Worm (Caenorhabditis elegans): ENCODE data around the gene C04A11.1.

The C04A11.1 gene

ce11 chrX:13653573-13653972, 6.7 kb upstream of the C04A11.1 start (continued):
- TF ChIP-seq nhr-102 (tag; optimal IDR thresholded peaks at IDR 0.05) (no peak), nhr-77 (tag; optimal IDR thresholded peaks at IDR 0.05) (no peak), ceh-44 (GFP tag; IDR thresholded peaks at IDR 0.05) (no peak), hmg-1.1 (GFP tag; IDR thresholded peaks at IDR 0.05) (peak; percentile 60), unc-39 (tag; optimal IDR thresholded peaks at IDR 0.05) (no peak), ama-1 (optimal IDR thresholded peaks at IDR 0.05) (no peak), lsy-2 (tag; optimal IDR thresholded peaks at IDR 0.05) (no peak), nhr-25 (tag; optimal IDR thresholded peaks at IDR 0.05; ENCODE audit: borderline replicate concordance, insufficient read depth) (no peak), spr-1 (tag; optimal IDR thresholded peaks at IDR 0.05) (peak; percentile 39), ceh-28 (tag; optimal IDR thresholded peaks at IDR 0.05) (no peak), gei-8 (GFP tag; optimal IDR thresholded peaks at IDR 0.05) (peak; percentile 3), daf-19 (GFP tag; conservative IDR thresholded peaks at IDR 0.05) (peak; percentile 60; the same call in 1 of the 2 replicates), lin-15B (tag; optimal IDR thresholded peaks at IDR 0.05) (no peak), nhr-48 (tag; optimal IDR thresholded peaks at IDR 0.05) (peak; percentile 45), ceh-20 (GFP tag; IDR thresholded peaks at IDR 0.05) (peak; percentile 48; the same call in 1 of the 2 replicates), dve-1 (tag; optimal IDR thresholded peaks at IDR 0.05; ENCODE audit: insufficient read depth) (peak; percentile 1), T26A8.4 (GFP tag; IDR thresholded peaks at IDR 0.05) (no peak; the same call in none of the 2 replicates), ces-1 (GFP tag; optimal IDR thresholded peaks at IDR 0.05) (no peak), ztf-7 (tag; optimal IDR thresholded peaks at IDR 0.05) (no peak), madf-9 (GFP tag; conservative IDR thresholded peaks at IDR 0.05) (peak; percentile 63; the same call in 1 of the 2 replicates), snpc-4 (tag; optimal IDR thresholded peaks at IDR 0.05) (no peak), Y48G9A.11 (GFP tag; IDR thresholded peaks at IDR 0.05) (no peak), nhr-41 (GFP tag; IDR thresholded peaks at IDR 0.05) (0 out of 2 replicates have a peak, but pooled peaks have one; percentile 12), zfp-2 (tag; optimal IDR thresholded peaks at IDR 0.05) (peak; percentile 8), saeg-2 (GFP tag; IDR thresholded peaks at IDR 0.05) (no peak), lin-38 (GFP tag; IDR thresholded peaks at IDR 0.05) (no peak; the same call in 1 of the 2 replicates), nhr-11 (tag; optimal IDR thresholded peaks at IDR 0.05) (no peak), dmd-6 (GFP tag; IDR thresholded peaks at IDR 0.05) (no peak), mdt-29 (GFP tag; IDR thresholded peaks at IDR 0.05) (peak; percentile 67; the same call in 1 of the 2 replicates), lin-39 (tag; optimal IDR thresholded peaks at IDR 0.05) (no peak), lin-1 (GFP tag; IDR thresholded peaks at IDR 0.05) (no peak), D1046.2 (GFP tag; IDR thresholded peaks at IDR 0.05) (no peak), nhr-76 (tag; optimal IDR thresholded peaks at IDR 0.05) (no peak), F26F4.8 (GFP tag; conservative IDR thresholded peaks at IDR 0.05) (peak; percentile 85), F49E8.2 (tag; optimal IDR thresholded peaks at IDR 0.05; ENCODE audit: borderline replicate concordance) (no peak), zfp-3 (GFP tag; conservative IDR thresholded peaks at IDR 0.05) (no peak), php-3 (GFP tag; IDR thresholded peaks at IDR 0.05) (peak; percentile 47; the same call in 1 of the 2 replicates), hif-1 (tag; optimal IDR thresholded peaks at IDR 0.05) (no peak), Y105C5A.15 (GFP tag; IDR thresholded peaks at IDR 0.05) (no peak), ZK337.2 (GFP tag; IDR thresholded peaks at IDR 0.05) (peak; percentile 57; the same call in 1 of the 2 replicates), F44E2.7 (GFP tag; IDR thresholded peaks at IDR 0.05) (no peak), unc-130 (GFP tag; optimal IDR thresholded peaks at IDR 0.05) (peak; percentile 44), ZK546.5 (tag; optimal IDR thresholded peaks at IDR 0.05) (no peak), egl-27 (tag; optimal IDR thresholded peaks at IDR 0.05) (no peak), T20F7.1 (GFP tag; optimal IDR thresholded peaks at IDR 0.05) (peak; percentile 17), ctbp-1 (GFP tag; IDR thresholded peaks at IDR 0.05) (no peak), lin-29 (GFP tag; IDR thresholded peaks at IDR 0.05) (no peak), duxl-1 (tag; optimal IDR thresholded peaks at IDR 0.05; ENCODE audit: poor library complexity) (peak; percentile 63), Y75B8A.6 (GFP tag; IDR thresholded peaks at IDR 0.05) (no peak), spr-3 (GFP tag; optimal IDR thresholded peaks at IDR 0.05) (no peak), rbr-2 (tag; optimal IDR thresholded peaks at IDR 0.05) (peak; percentile 1)

Measured in whole organism, L4 larva.